Fruit fly (Drosophila melanogaster): ENCODE results near the gene Dpy-30L1.

dm6 chr2L:10701499-10702062, 30.9 kb upstream of the Dpy-30L1 start, which contains the start of gene Lip1:
- TF ChIP-seq CG13204 (GFP tag; optimal IDR thresholded peaks at IDR 0.05) (no peak), CG15710 (tag; optimal IDR thresholded peaks at IDR 0.05) (no peak), CG34367 (tag; optimal IDR thresholded peaks at IDR 0.05) (no peak), D1 (tag; optimal IDR thresholded peaks at IDR 0.05) (no peak), fd96Ca (GFP tag; IDR thresholded peaks at IDR 0.05) (no peak), CG4496 (GFP tag; IDR thresholded peaks at IDR 0.05) (no peak), CG8301 (tag; optimal IDR thresholded peaks at IDR 0.05) (no peak), Ets98B (GFP tag; IDR thresholded peaks at IDR 0.05) (no peak)
